Fruit fly (Drosophila melanogaster): ENCODE results near the gene CG8661.

The CG8661 gene

DNA sequence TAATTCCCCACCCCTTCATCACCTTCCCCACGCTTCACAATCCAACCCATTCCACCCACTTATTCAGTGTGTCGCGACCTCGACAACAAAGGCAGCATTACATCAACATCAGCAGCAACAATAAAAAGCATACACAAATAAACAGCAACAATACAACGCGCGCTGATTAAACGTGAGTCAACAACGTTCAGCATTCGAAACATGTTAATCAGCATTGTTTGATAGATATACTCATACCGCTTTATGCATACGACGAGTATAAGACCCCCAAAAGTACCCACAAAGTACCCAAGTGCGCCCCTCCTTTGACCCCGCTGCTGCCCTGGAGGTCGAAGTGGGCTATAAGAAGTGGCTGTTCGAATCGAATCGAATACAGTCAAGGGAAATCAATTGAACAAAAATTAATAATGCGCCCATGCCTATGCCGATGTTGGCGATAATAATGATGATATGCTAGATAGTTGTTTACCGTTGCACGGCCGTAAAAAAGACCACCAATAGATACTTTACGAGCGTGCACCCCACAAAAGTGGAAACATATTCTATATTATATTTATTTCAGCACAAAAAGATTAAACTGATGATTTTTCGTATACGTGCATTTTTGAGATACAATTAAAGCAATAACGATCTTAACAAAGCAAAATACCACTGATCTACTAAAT lies 10.0 kb upstream of the CG8661 start:
- TF ChIP-seq svp (GFP tag) (peak; percentile 87), fd85E (GFP tag; optimal IDR thresholded peaks at IDR 0.05) (no peak), vri (GFP tag; optimal IDR thresholded peaks at IDR 0.05) (peak; percentile 52), fkh (GFP tag; optimal IDR thresholded peaks at IDR 0.05) (peak; percentile 77)

DNA sequence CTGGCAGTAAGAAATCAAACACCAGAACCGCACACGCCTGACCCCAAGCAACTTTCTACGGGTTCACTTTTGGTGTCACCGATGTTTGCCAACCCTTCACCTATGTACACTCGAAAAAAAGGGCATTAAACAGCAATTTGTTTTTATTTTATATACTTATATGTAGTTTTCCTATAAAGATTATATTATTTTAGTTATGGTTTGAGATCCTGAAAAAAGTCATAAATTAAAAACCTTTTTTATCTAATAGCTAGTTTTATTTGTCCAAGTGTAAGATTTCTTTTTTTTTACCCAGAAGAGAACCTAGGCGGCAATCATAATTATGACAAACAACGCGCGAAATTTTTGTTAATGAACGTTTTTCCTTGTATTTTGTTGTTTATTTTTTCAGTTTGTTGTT lies 9.1 kb upstream of the CG8661 start:
- no peak for TF ChIP-seq Eip75B (GFP tag; optimal IDR thresholded peaks at IDR 0.05)
- TF ChIP-seq salr (GFP tag; optimal IDR thresholded peaks at IDR 0.05) = peak in 1 of 2 experiments; percentile 10
- no peak for TF ChIP-seq Smox (GFP tag; optimal IDR thresholded peaks at IDR 0.05)
- peak; percentile 25 for TF ChIP-seq CG32006 (GFP tag; optimal IDR thresholded peaks at IDR 0.05)
- peak; percentile 3 for TF ChIP-seq CG6792 (GFP tag; optimal IDR thresholded peaks at IDR 0.05)
- peak; percentile 30 for TF ChIP-seq CG3032 (tag; optimal IDR thresholded peaks at IDR 0.05)
- TF ChIP-seq CG15336 (GFP tag; IDR thresholded peaks at IDR 0.05) = peak; percentile 38; the same call in 1 of the 2 replicates
- TF ChIP-seq CG11762 (GFP tag; optimal IDR thresholded peaks at IDR 0.05; ENCODE audit: insufficient read depth) = peak; percentile 10
- no peak for TF ChIP-seq CG8119 (GFP tag; IDR thresholded peaks at IDR 0.05)
- no peak for TF ChIP-seq Hr39 (GFP tag; optimal IDR thresholded peaks at IDR 0.05)
- TF ChIP-seq Lpt (GFP tag; optimal IDR thresholded peaks at IDR 0.05) = no peak
- TF ChIP-seq OdsH (GFP tag; optimal IDR thresholded peaks at IDR 0.05) = peak; percentile 20
- TF ChIP-seq Hr38 (GFP tag; optimal IDR thresholded peaks at IDR 0.05) = no peak
- TF ChIP-seq CG9139 (GFP tag; optimal IDR thresholded peaks at IDR 0.05) = no peak
- no peak for TF ChIP-seq CG1621 (tag; optimal IDR thresholded peaks at IDR 0.05)
- TF ChIP-seq Hr4 (GFP tag; optimal IDR thresholded peaks at IDR 0.05) = no peak
- TF ChIP-seq fd59A (GFP tag; optimal IDR thresholded peaks at IDR 0.05) = no peak
- TF ChIP-seq Eip93F (GFP tag; optimal IDR thresholded peaks at IDR 0.05) = no peak
- no peak for TF ChIP-seq CG11294 (GFP tag; IDR thresholded peaks at IDR 0.05)
- no peak for TF ChIP-seq fd85E (GFP tag; optimal IDR thresholded peaks at IDR 0.05)
- no peak for TF ChIP-seq CG8632 (GFP tag; optimal IDR thresholded peaks at IDR 0.05)
- peak; percentile 31 for TF ChIP-seq CG3919 (GFP tag; optimal IDR thresholded peaks at IDR 0.05)
- no peak for TF ChIP-seq svp (GFP tag)
- TF ChIP-seq fkh (GFP tag; optimal IDR thresholded peaks at IDR 0.05) = peak; percentile 30
- TF ChIP-seq CG11902 (GFP tag; optimal IDR thresholded peaks at IDR 0.05) = no peak
- TF ChIP-seq lz (GFP tag; optimal IDR thresholded peaks at IDR 0.05) = no peak
- peak; percentile 40 for TF ChIP-seq esn (GFP tag; optimal IDR thresholded peaks at IDR 0.05)
- no peak for TF ChIP-seq dac (GFP tag; optimal IDR thresholded peaks at IDR 0.05)
- TF ChIP-seq CG6808 (GFP tag; optimal IDR thresholded peaks at IDR 0.05) = no peak
- TF ChIP-seq CG34406 (GFP tag; optimal IDR thresholded peaks at IDR 0.05) = peak; percentile 36
- TF ChIP-seq CG6854 (GFP tag; optimal IDR thresholded peaks at IDR 0.05) = no peak
- peak; percentile 78 for TF ChIP-seq Eip78C (GFP tag)
- no peak for TF ChIP-seq spab (GFP tag; optimal IDR thresholded peaks at IDR 0.05)
- TF ChIP-seq CG4318 (GFP tag; optimal IDR thresholded peaks at IDR 0.05) = no peak
- TF ChIP-seq dsx (GFP tag; optimal IDR thresholded peaks at IDR 0.05; ENCODE audit: poor library complexity, severe bottlenecking) = no peak
- TF ChIP-seq CG7368 (GFP tag; optimal IDR thresholded peaks at IDR 0.05) = no peak
- no peak for TF ChIP-seq Gug (GFP tag; IDR thresholded peaks at IDR 0.05)
- no peak for TF ChIP-seq Ets21C (GFP tag; optimal IDR thresholded peaks at IDR 0.05)
- no peak for TF ChIP-seq net (GFP tag; optimal IDR thresholded peaks at IDR 0.05)
- TF ChIP-seq CG10631 (GFP tag; optimal IDR thresholded peaks at IDR 0.05) = no peak
- no peak for TF ChIP-seq CG31627 (GFP tag; optimal IDR thresholded peaks at IDR 0.05)
- peak; percentile 21; the same call in 1 of the 3 replicates for TF ChIP-seq CG6163 (GFP tag; IDR thresholded peaks at IDR 0.05)
- TF ChIP-seq Sox102F (GFP tag; optimal IDR thresholded peaks at IDR 0.05) = no peak
- TF ChIP-seq topi (GFP tag; optimal IDR thresholded peaks at IDR 0.05) = peak; percentile 24
- no peak for TF ChIP-seq Sox15 (GFP tag; optimal IDR thresholded peaks at IDR 0.05)
- TF ChIP-seq acj6 (GFP tag; optimal IDR thresholded peaks at IDR 0.05) = peak; percentile 24
- no peak for TF ChIP-seq Met (GFP tag; optimal IDR thresholded peaks at IDR 0.05)
- TF ChIP-seq CG10669 (GFP tag; optimal IDR thresholded peaks at IDR 0.05) = peak; percentile 8
- TF ChIP-seq vri (GFP tag; optimal IDR thresholded peaks at IDR 0.05) = no peak

Measured in whole organism, prepupa.